Fruit fly (Drosophila melanogaster) whole organism, embryonic: ENCODE data around the gene na.
A peak's percentile ranks its signal among the peaks of the same experiment; 100 is the strongest.

ENCODE experiments used
- CG30431 ChIP-seq: fragments of 200-800 bp; sonication (Bioruptor generic); optimal IDR thresholded peaks from 2 replicates; lab custom pipeline; 2017; ENCODE audit warnings: missing biosample characterization, missing genetic modification characterization
- CG33213 ChIP-seq: fragments of 200-800 bp; sonication (Bioruptor generic); optimal IDR thresholded peaks from 3 replicates; lab custom pipeline; 2016; ENCODE audit warnings: missing biosample characterization, missing genetic modification characterization
- CG6689 ChIP-seq: fragments of 200-800 bp; sonication (Bioruptor generic); IDR thresholded peaks from 2 replicates; pipeline ENCODE4 v1.3.6; 2022; ENCODE audit warnings: missing biosample characterization, missing genetic modification characterization
- CG8290 ChIP-seq, 3 experiments: fragments of 200-800 bp; sonication (Bioruptor generic); optimal IDR thresholded peaks; 2 replicates each; lab custom pipeline; 2016 to 2019; ENCODE audit warnings: missing biosample characterization in 3 of 3, missing genetic modification characterization in 3 of 3, mild to moderate bottlenecking in 2 of 3, moderate library complexity in 1 of 3
- Deaf1 ChIP-seq: fragments of 200-800 bp; optimal IDR thresholded peaks from 3 replicates; lab custom pipeline; 2019; ENCODE audit warnings: missing biosample characterization, mild to moderate bottlenecking, missing genetic modification characterization, moderate library complexity
- Fer2 ChIP-seq: fragments of 200-800 bp; sonication (Bioruptor generic); optimal IDR thresholded peaks from 2 replicates; lab custom pipeline; 2018; ENCODE audit warnings: missing biosample characterization, mild to moderate bottlenecking, missing genetic modification characterization, moderate library complexity
- Hr39 ChIP-seq: fragments of >200 bp; optimal IDR thresholded peaks from 2 replicates; lab custom pipeline; 2017
- Jarid2 ChIP-seq: fragments of 200-800 bp; sonication (Bioruptor generic); optimal IDR thresholded peaks from 3 replicates; lab custom pipeline; 2017; ENCODE audit warnings: mild to moderate bottlenecking, missing biosample characterization, missing genetic modification reagents, missing genetic modification characterization
- MTF-1 ChIP-seq: fragments of 200-800 bp; sonication (Bioruptor generic); optimal IDR thresholded peaks from 2 replicates; lab custom pipeline; 2018; ENCODE audit warnings: missing biosample characterization, mild to moderate bottlenecking, missing genetic modification characterization, borderline replicate concordance
- Nf-YC ChIP-seq: fragments of 200-800 bp; optimal IDR thresholded peaks from 3 replicates; lab custom pipeline; 2019; ENCODE audit warnings: missing biosample characterization, mild to moderate bottlenecking, missing genetic modification characterization, moderate library complexity
- bigmax ChIP-seq: fragments of 200-800 bp; sonication (Bioruptor generic); optimal IDR thresholded peaks from 2 replicates; lab custom pipeline; 2018; ENCODE audit warnings: missing biosample characterization, mild to moderate bottlenecking, missing genetic modification characterization
- cg ChIP-seq: fragments of 200-800 bp; sonication (Bioruptor generic); optimal IDR thresholded peaks from 3 replicates; lab custom pipeline; 2019; ENCODE audit warnings: missing biosample characterization, mild to moderate bottlenecking, missing genetic modification characterization, moderate library complexity
- crol ChIP-seq: fragments of 200-800 bp; sonication (Bioruptor generic); IDR thresholded peaks from 2 replicates; pipeline ENCODE4 v1.3.6; 2022; ENCODE audit warnings: missing biosample characterization, missing genetic modification characterization
- ewg ChIP-seq: fragments of 200-800 bp; sonication (Bioruptor generic); optimal IDR thresholded peaks from 3 replicates; lab custom pipeline; 2017; ENCODE audit warnings: mild to moderate bottlenecking, missing biosample characterization, missing genetic modification reagents, missing genetic modification characterization
- psq ChIP-seq: fragments of 200-800 bp; sonication (Bioruptor generic); optimal IDR thresholded peaks from 2 replicates; lab custom pipeline; 2017; ENCODE audit warnings: missing biosample characterization, missing genetic modification characterization

Gene na

DNA sequence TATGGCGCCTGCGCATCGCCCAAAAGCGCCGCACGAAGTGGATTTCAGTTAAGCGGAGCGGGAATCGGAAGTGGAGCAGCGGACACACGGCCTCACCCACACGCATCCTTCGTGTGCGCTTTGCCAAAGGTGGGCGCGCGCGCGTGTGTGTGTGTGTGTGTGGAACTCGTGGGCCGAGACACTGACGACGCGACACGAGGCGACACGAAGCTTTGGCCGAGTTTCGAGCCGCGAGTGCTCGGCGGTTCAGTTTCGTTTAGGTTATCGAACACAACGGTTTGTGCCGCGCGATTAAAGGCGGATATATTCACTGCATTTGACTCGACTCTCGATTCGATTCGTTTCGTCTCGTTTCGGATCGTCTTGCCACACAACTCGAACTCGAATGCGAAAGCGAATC lies 55.8 kb downstream of the na start, which contains the start of gene dpr8:
dpr8 (plus strand) TSS at position 264 of the 400 bp plus-strand sequence.
- TF ChIP-seq Nf-YC (peak; percentile 6), CG30431 (GFP tag; lab: Kevin White, UChicago) (no peak), MTF-1 (GFP tag; lab: Kevin White, UChicago) (no peak), Deaf1 (tag; lab: Kevin White, UChicago) (peak; percentile 99), cg (GFP tag; lab: Kevin White, UChicago) (peak; percentile 6), CG33213 (GFP tag; lab: Kevin White, UChicago) (no peak), CG6689 (GFP tag; lab: Robert Waterston, UW) (no peak), ewg (GFP tag; lab: Kevin White, UChicago) (peak; percentile 85), Hr39 (peak; percentile 94), CG8290 (GFP tag; optimal IDR thresholded peaks at IDR 0.05; lab: Kevin White, UChicago) (no peak), CG8290 (tag; optimal IDR thresholded peaks at IDR 0.05; lab: Kevin White, UChicago) (peak in 1 of 2 experiments; percentile 5), Jarid2 (GFP tag; lab: Kevin White, UChicago) (peak; percentile 58), bigmax (GFP tag; lab: Kevin White, UChicago) (no peak), psq (GFP tag; lab: Kevin White, UChicago) (no peak), crol (peak; percentile 15; the same call in 1 of the 2 replicates), Fer2 (tag; lab: Kevin White, UChicago) (no peak)
- TF ChIP-seq, all 482 proteins: peak for 8
